Worm (Caenorhabditis elegans) whole organism, L1 larva: ENCODE data around the gene K11H12.8.

Experiments
- ama-1 ChIP-seq: fragments of 150-350 bp; optimal IDR thresholded peaks from 2 replicates; lab custom pipeline; 2014
- elt-3 ChIP-seq, 6 experiments: fragments of 150-350 bp in 1 of 6; sonication (generic microtip); optimal IDR thresholded peaks; 2 replicates each; lab custom pipeline; 2017 to 2018; ENCODE audit warnings: missing biosample characterization in 6 of 6, missing genetic modification characterization in 6 of 6, inconsistent platforms in 1 of 6
- jun-1 ChIP-seq: fragments of 150-350 bp; optimal IDR thresholded peaks from 2 replicates; lab custom pipeline; 2014; ENCODE audit warnings: missing biosample characterization, missing genetic modification reagents, missing genetic modification characterization
- mdl-1 ChIP-seq, 2 experiments: fragments of 150-350 bp; optimal IDR thresholded peaks; 2 replicates each; lab custom pipeline; 2014 to 2017; ENCODE audit warnings: missing biosample characterization in 2 of 2, missing genetic modification characterization in 2 of 2, inconsistent platforms in 1 of 2
- nhr-12 ChIP-seq: sonication (generic microtip); optimal IDR thresholded peaks from 2 replicates; lab custom pipeline; 2017; ENCODE audit warnings: missing biosample characterization, missing genetic modification characterization
- pag-3 ChIP-seq: sonication (generic microtip); optimal IDR thresholded peaks from 2 replicates; lab custom pipeline; 2017; ENCODE audit warnings: missing genetic modification characterization, mild to moderate bottlenecking, missing compliant biosample characterization, antibody characterized with exemption, borderline replicate concordance; ENCODE audit not compliant: insufficient read depth
- sptf-1 ChIP-seq: fragments of 150-350 bp; optimal IDR thresholded peaks from 2 replicates; lab custom pipeline; 2014; ENCODE audit warnings: missing biosample characterization, missing genetic modification characterization
- tbx-2 ChIP-seq: sonication (generic microtip); optimal IDR thresholded peaks from 2 replicates; lab custom pipeline; 2016; ENCODE audit warnings: missing genetic modification characterization, missing compliant biosample characterization
- unc-130 ChIP-seq: fragments of 150-350 bp; optimal IDR thresholded peaks from 2 replicates; lab custom pipeline; 2017; ENCODE audit warnings: missing biosample characterization, missing genetic modification characterization, inconsistent platforms
- unc-62 ChIP-seq: fragments of 150-350 bp; optimal IDR thresholded peaks from 2 replicates; lab custom pipeline; 2014; ENCODE audit warnings: missing biosample characterization, missing genetic modification reagents, missing genetic modification characterization

ce11 chrIV:670455-670854 lies 15.3 kb downstream of the K11H12.8 start, which contains the start of gene K11H12.11:
- TF ChIP-seq tbx-2 (tag; lab: Kevin White, UChicago) (no peak), pag-3 (tag; lab: Kevin White, UChicago) (no peak), mdl-1 (tag; optimal IDR thresholded peaks at IDR 0.05; lab: Kevin White, UChicago) (no peak), unc-130 (no peak), ama-1 (lab: Kevin White, UChicago) (no peak), jun-1 (no peak), unc-62 (GFP tag; lab: Kevin White, UChicago) (no peak), elt-3 (tag; optimal IDR thresholded peaks at IDR 0.05; lab: Kevin White, UChicago) (no peak), nhr-12 (tag; lab: Kevin White, UChicago) (no peak), sptf-1 (tag; lab: Kevin White, UChicago) (no peak)
